Fruit fly (Drosophila melanogaster): ENCODE data around the gene CG7294.

The CG7294 gene

DNA sequence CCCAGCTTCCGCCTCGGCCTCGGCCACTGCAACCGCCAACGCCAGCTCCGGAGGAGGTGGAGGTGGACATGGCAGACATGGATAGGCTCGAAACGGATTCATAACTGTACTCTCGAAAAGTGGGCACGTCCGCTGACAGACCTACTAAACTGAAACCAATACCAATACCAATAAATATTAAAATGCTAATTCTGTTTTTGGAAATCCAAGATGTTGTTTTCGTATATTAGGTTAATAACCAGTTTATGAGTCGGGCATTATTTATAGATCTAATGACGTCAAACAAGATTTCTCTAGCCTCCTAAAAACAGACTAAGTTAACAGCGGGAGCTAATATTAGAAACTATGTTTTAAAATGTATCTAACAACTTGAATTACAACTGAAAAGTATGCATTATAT, 6.9 kb downstream of the CG7294 start:
- TF ChIP-seq usp (GFP tag; optimal IDR thresholded peaks at IDR 0.05) = no peak
- TF ChIP-seq CG8478 (optimal IDR thresholded peaks at IDR 0.05) = no peak
- no peak for TF ChIP-seq pan (optimal IDR thresholded peaks at IDR 0.05)
- TF ChIP-seq psq (optimal IDR thresholded peaks at IDR 0.05) = no peak
- TF ChIP-seq Dll (optimal IDR thresholded peaks at IDR 0.05) = no peak
- TF ChIP-seq EcR (GFP tag; optimal IDR thresholded peaks at IDR 0.05) = no peak

dm6 chr2L:10681602-10682001, 7.5 kb downstream of the CG7294 start, which contains the start of gene CG17107:
Gene CG17107 (plus strand): TSS chr2L:10681902.
- TF ChIP-seq psq (optimal IDR thresholded peaks at IDR 0.05) (no peak), pan (optimal IDR thresholded peaks at IDR 0.05) (no peak), CG8478 (optimal IDR thresholded peaks at IDR 0.05) (no peak), usp (GFP tag; optimal IDR thresholded peaks at IDR 0.05) (no peak), Dll (optimal IDR thresholded peaks at IDR 0.05) (no peak), EcR (GFP tag; optimal IDR thresholded peaks at IDR 0.05) (no peak)

dm6 chr2L:10680584-10681080, 8.4 kb downstream of the CG7294 start, which contains the start of gene CG17105:
Gene CG17105 (plus strand): TSS chr2L:10681030.
- TF ChIP-seq CG8478 (optimal IDR thresholded peaks at IDR 0.05) (no peak), usp (GFP tag; optimal IDR thresholded peaks at IDR 0.05) (no peak), Dll (optimal IDR thresholded peaks at IDR 0.05) (no peak), pan (optimal IDR thresholded peaks at IDR 0.05) (no peak), EcR (GFP tag; optimal IDR thresholded peaks at IDR 0.05) (no peak), psq (optimal IDR thresholded peaks at IDR 0.05) (no peak)

dm6 chr2L:10679568-10679967, 9.5 kb downstream of the CG7294 start:
- TF ChIP-seq psq (optimal IDR thresholded peaks at IDR 0.05) = no peak
- TF ChIP-seq Dll (optimal IDR thresholded peaks at IDR 0.05) = no peak
- no peak for TF ChIP-seq usp (GFP tag; optimal IDR thresholded peaks at IDR 0.05)
- TF ChIP-seq EcR (GFP tag; optimal IDR thresholded peaks at IDR 0.05) = no peak
- no peak for TF ChIP-seq CG8478 (optimal IDR thresholded peaks at IDR 0.05)

- TF ChIP-seq EcR (GFP tag; optimal IDR thresholded peaks at IDR 0.05) = no peak
- TF ChIP-seq usp (GFP tag; optimal IDR thresholded peaks at IDR 0.05) = no peak
- TF ChIP-seq psq (optimal IDR thresholded peaks at IDR 0.05) = no peak
- no peak for TF ChIP-seq CG8478 (optimal IDR thresholded peaks at IDR 0.05)
- TF ChIP-seq pan (optimal IDR thresholded peaks at IDR 0.05) = no peak
- no peak for TF ChIP-seq Dll (optimal IDR thresholded peaks at IDR 0.05)
These were observed 11.4 kb downstream of the CG7294 start for dm6 chr2L:10677715-10678088.

- TF ChIP-seq Dll (optimal IDR thresholded peaks at IDR 0.05) (no peak), usp (GFP tag; optimal IDR thresholded peaks at IDR 0.05) (no peak), CG8478 (optimal IDR thresholded peaks at IDR 0.05) (no peak), pan (optimal IDR thresholded peaks at IDR 0.05) (no peak), psq (optimal IDR thresholded peaks at IDR 0.05) (no peak), EcR (GFP tag; optimal IDR thresholded peaks at IDR 0.05) (no peak)
These were observed 11.9 kb downstream of the CG7294 start, which contains the start of gene CG17104 for dm6 chr2L:10676933-10677714. Gene CG17104 (plus strand): TSS chr2L:10677198.

dm6 chr2L:10672989-10673388, 16.1 kb downstream of the CG7294 start:
- TF ChIP-seq pan (optimal IDR thresholded peaks at IDR 0.05) (no peak), CG8478 (optimal IDR thresholded peaks at IDR 0.05) (no peak)

DNA sequence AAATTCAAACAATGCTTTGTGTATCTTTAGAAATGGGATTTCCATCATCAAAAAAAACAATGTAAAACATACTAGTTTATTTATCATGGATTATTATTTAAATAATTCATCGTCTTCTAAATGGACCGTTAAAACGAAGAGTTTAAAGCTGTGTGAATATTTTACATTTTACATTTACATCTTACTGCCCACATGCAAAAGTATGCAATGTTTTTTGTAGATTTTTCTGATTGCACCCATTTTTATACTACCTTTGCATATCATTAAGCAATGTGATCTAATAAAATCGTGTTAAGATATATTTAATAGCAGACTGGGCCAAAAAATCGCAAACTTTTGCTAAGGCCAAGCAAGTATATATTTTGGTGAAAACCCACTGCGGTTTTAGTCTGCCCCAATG, 17.5 kb downstream of the CG7294 start:
- TF ChIP-seq EcR (GFP tag; optimal IDR thresholded peaks at IDR 0.05) (no peak), usp (GFP tag; optimal IDR thresholded peaks at IDR 0.05) (no peak), Dll (optimal IDR thresholded peaks at IDR 0.05) (no peak), psq (optimal IDR thresholded peaks at IDR 0.05) (no peak), pan (optimal IDR thresholded peaks at IDR 0.05) (no peak), CG8478 (optimal IDR thresholded peaks at IDR 0.05) (no peak)

DNA sequence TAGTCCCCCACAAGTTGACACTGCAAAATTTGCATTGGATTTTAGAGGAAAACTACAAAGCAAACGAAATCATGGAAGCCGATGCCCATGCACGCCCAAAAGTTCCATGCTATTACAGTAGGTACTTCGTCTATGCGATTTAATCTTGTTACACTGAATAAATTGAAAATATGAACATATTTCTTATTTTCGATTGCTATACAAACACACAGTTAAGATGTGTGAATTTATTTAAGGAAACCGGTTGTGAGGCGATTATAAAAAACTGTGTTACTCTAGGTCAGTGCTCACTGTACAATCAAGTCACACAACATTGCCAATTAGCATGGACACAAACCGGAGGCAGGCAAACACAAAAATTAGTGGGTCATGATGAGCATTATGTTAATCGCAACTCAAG, 23.5 kb downstream of the CG7294 start:
- TF ChIP-seq Dll (optimal IDR thresholded peaks at IDR 0.05) (no peak), EcR (GFP tag; optimal IDR thresholded peaks at IDR 0.05) (no peak), CG8478 (optimal IDR thresholded peaks at IDR 0.05) (no peak), psq (optimal IDR thresholded peaks at IDR 0.05) (no peak), pan (optimal IDR thresholded peaks at IDR 0.05) (no peak), usp (GFP tag; optimal IDR thresholded peaks at IDR 0.05) (no peak)

- TF ChIP-seq psq (optimal IDR thresholded peaks at IDR 0.05) (no peak), CG8478 (optimal IDR thresholded peaks at IDR 0.05) (no peak)
These were observed 27.4 kb downstream of the CG7294 start, which contains the start of gene CG31871 for dm6 chr2L:10661490-10662240. Gene CG31871 (plus strand): TSS chr2L:10662081.

DNA sequence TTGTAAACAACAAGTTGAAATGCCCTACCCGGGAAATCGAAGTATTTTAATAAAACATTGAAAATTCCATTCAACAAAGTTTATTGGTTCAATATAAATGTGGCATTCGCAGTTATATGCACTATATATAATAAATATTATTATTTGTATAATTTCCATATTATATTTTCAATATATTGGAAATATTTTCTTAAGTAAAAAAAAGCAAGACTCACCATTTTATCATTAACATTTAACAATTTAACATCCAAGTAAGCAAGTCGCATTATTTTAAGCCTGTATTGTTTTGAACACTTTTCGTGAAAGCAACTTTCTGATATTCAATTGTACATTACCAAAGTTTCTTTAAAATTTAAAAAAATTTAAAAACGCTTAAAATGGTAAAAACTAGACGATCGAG, 31.1 kb downstream of the CG7294 start, which contains the start of gene CG45690:
Gene CG45690, plus strand, starts transcription at position 301 of the 400 bp plus-strand sequence.
- TF ChIP-seq EcR (GFP tag; optimal IDR thresholded peaks at IDR 0.05) (no peak), Dll (optimal IDR thresholded peaks at IDR 0.05) (no peak), pan (optimal IDR thresholded peaks at IDR 0.05) (no peak)

- TF ChIP-seq psq (optimal IDR thresholded peaks at IDR 0.05) (no peak), CG8478 (optimal IDR thresholded peaks at IDR 0.05) (no peak), EcR (GFP tag; optimal IDR thresholded peaks at IDR 0.05) (no peak), usp (GFP tag; optimal IDR thresholded peaks at IDR 0.05) (no peak), pan (optimal IDR thresholded peaks at IDR 0.05) (no peak), Dll (optimal IDR thresholded peaks at IDR 0.05) (no peak)
These were observed 34.6 kb downstream of the CG7294 start for dm6 chr2L:10654520-10654919.

All from whole organism.